Fruit fly (Drosophila melanogaster) whole organism, embryonic: ENCODE data around the gene CG15044.

Experiments
- ATbp ChIP-seq: fragments of 200-800 bp; sonication (Bioruptor generic); optimal IDR thresholded peaks from 2 replicates; lab custom pipeline; 2017; ENCODE audit warnings: missing biosample characterization, mild to moderate bottlenecking, missing genetic modification characterization, missing genetic modification reagents
- CG11398 ChIP-seq: fragments of 200-800 bp; sonication (Bioruptor generic); optimal IDR thresholded peaks from 2 replicates; lab custom pipeline; 2016; ENCODE audit warnings: missing biosample characterization, missing genetic modification characterization
- CG13624 ChIP-seq: fragments of 200-800 bp; sonication (Bioruptor generic); optimal IDR thresholded peaks from 2 replicates; lab custom pipeline; 2016; ENCODE audit warnings: missing biosample characterization, missing genetic modification characterization
- CG14050 ChIP-seq: fragments of 200-800 bp; sonication (Bioruptor generic); IDR thresholded peaks from 3 replicates; pipeline ENCODE4 v1.3.6; 2022; ENCODE audit warnings: missing biosample characterization, missing genetic modification characterization
- CG14441 ChIP-seq: fragments of 200-800 bp; sonication (Bioruptor generic); IDR thresholded peaks from 2 replicates; pipeline ENCODE4 v1.3.6; 2022; ENCODE audit warnings: missing biosample characterization, missing genetic modification characterization
- CG1603 ChIP-seq: fragments of 200-800 bp; sonication (Bioruptor generic); optimal IDR thresholded peaks from 2 replicates; lab custom pipeline; 2019; ENCODE audit warnings: missing biosample characterization, mild to moderate bottlenecking, missing genetic modification characterization, moderate library complexity
- CG17802 ChIP-seq: fragments of 200-800 bp; sonication (Bioruptor generic); optimal IDR thresholded peaks from 2 replicates; lab custom pipeline; 2018; ENCODE audit warnings: missing biosample characterization, mild to moderate bottlenecking, missing genetic modification characterization, moderate library complexity
- CG17912 ChIP-seq: fragments of 200-800 bp; sonication (Bioruptor generic); optimal IDR thresholded peaks from 2 replicates; lab custom pipeline; 2018; ENCODE audit warnings: missing biosample characterization, mild to moderate bottlenecking, missing genetic modification characterization
- CG18011 ChIP-seq: fragments of 200-800 bp; sonication (Bioruptor generic); optimal IDR thresholded peaks from 2 replicates; lab custom pipeline; 2017; ENCODE audit warnings: missing biosample characterization, missing genetic modification characterization, mild to moderate bottlenecking, moderate library complexity, missing genotype
- CG30403 ChIP-seq: fragments of 200-800 bp; sonication (Bioruptor generic); optimal IDR thresholded peaks from 3 replicates; lab custom pipeline; 2016; ENCODE audit warnings: missing biosample characterization, missing genetic modification characterization
- CG34376 ChIP-seq: fragments of 200-800 bp; sonication (Bioruptor generic); optimal IDR thresholded peaks from 2 replicates; lab custom pipeline; 2018; ENCODE audit warnings: missing biosample characterization, mild to moderate bottlenecking, missing genetic modification characterization
- CG3838 ChIP-seq: fragments of 200-800 bp; sonication (Bioruptor generic); optimal IDR thresholded peaks from 3 replicates; lab custom pipeline; 2016; ENCODE audit warnings: missing biosample characterization, missing genetic modification characterization
- CG4404 ChIP-seq: fragments of 200-800 bp; sonication (Bioruptor generic); IDR thresholded peaks from 2 replicates; pipeline ENCODE4 v1.3.6; 2022; ENCODE audit warnings: missing biosample characterization, missing genetic modification characterization
- CG5180 ChIP-seq: fragments of 200-800 bp; sonication (Bioruptor generic); optimal IDR thresholded peaks from 3 replicates; lab custom pipeline; 2017; ENCODE audit warnings: missing biosample characterization, missing genetic modification characterization, mild to moderate bottlenecking, moderate library complexity, missing genetic modification reagents
- CG6654 ChIP-seq: fragments of 200-800 bp; sonication (Bioruptor generic); optimal IDR thresholded peaks from 2 replicates; lab custom pipeline; 2017; ENCODE audit warnings: missing biosample characterization, mild to moderate bottlenecking, missing genetic modification characterization
- CG7556 ChIP-seq: fragments of 200-800 bp; sonication (Bioruptor generic); optimal IDR thresholded peaks from 2 replicates; lab custom pipeline; 2017; ENCODE audit warnings: missing biosample characterization, mild to moderate bottlenecking, missing genetic modification characterization
- CG7839 ChIP-seq: fragments of 200-800 bp; sonication (Bioruptor generic); optimal IDR thresholded peaks from 3 replicates; lab custom pipeline; 2018; ENCODE audit warnings: missing biosample characterization, mild to moderate bottlenecking, missing genetic modification characterization, moderate library complexity
- CG7928 ChIP-seq: fragments of 200-800 bp; sonication (Bioruptor generic); optimal IDR thresholded peaks from 2 replicates; lab custom pipeline; 2017; ENCODE audit warnings: missing biosample characterization, mild to moderate bottlenecking, missing genetic modification characterization
- CG7963 ChIP-seq: fragments of 200-800 bp; sonication (Bioruptor generic); IDR thresholded peaks from 3 replicates; pipeline ENCODE4 v1.3.6; 2022; ENCODE audit warnings: missing biosample characterization, missing genetic modification characterization; ENCODE audit not compliant: partially characterized antibody
- CG9932 ChIP-seq: fragments of 200-800 bp; sonication (Bioruptor generic); IDR thresholded peaks from 2 replicates; pipeline ENCODE4 v1.3.6; 2022; ENCODE audit warnings: missing biosample characterization, missing genetic modification characterization
- CHES-1-like ChIP-seq: fragments of 200-800 bp; sonication (Bioruptor generic); optimal IDR thresholded peaks from 2 replicates; lab custom pipeline; 2016; ENCODE audit warnings: missing biosample characterization, missing genetic modification characterization
- CrebB ChIP-seq: fragments of 200-800 bp; sonication (Bioruptor generic); optimal IDR thresholded peaks from 3 replicates; lab custom pipeline; 2018; ENCODE audit warnings: missing biosample characterization, mild to moderate bottlenecking, missing genetic modification characterization
- D19A ChIP-seq: fragments of 200-800 bp; optimal IDR thresholded peaks from 3 replicates; lab custom pipeline; 2019; ENCODE audit warnings: missing biosample characterization, mild to moderate bottlenecking, missing genetic modification characterization, moderate library complexity
- Dek ChIP-seq: fragments of 200-800 bp; sonication (Bioruptor generic); optimal IDR thresholded peaks from 3 replicates; lab custom pipeline; 2019; ENCODE audit warnings: missing biosample characterization, mild to moderate bottlenecking, missing genetic modification characterization, moderate library complexity
- Eip74EF ChIP-seq, 2 experiments: fragments of 200-800 bp in 1 of 2; fragments of >200 bp in 1 of 2; sonication (Bioruptor generic) in 1 of 2; optimal IDR thresholded peaks; 2 replicates each; lab custom pipeline; 2017 to 2019; ENCODE audit warnings: missing biosample characterization in 2 of 2, missing genetic modification characterization in 2 of 2, mild to moderate bottlenecking in 1 of 2, moderate library complexity in 1 of 2
- Gsc ChIP-seq: fragments of 200-800 bp; sonication (Bioruptor generic); IDR thresholded peaks from 2 replicates; pipeline ENCODE4 v1.3.6; 2022; ENCODE audit warnings: missing biosample characterization, missing genetic modification characterization
- HHEX ChIP-seq: fragments of 200-800 bp; sonication (Bioruptor generic); optimal IDR thresholded peaks from 3 replicates; lab custom pipeline; 2017; ENCODE audit warnings: missing biosample characterization, mild to moderate bottlenecking, missing genetic modification characterization, missing genetic modification reagents
- Hand ChIP-seq: fragments of 200-800 bp; sonication (Bioruptor generic); optimal IDR thresholded peaks from 2 replicates; lab custom pipeline; 2017; ENCODE audit warnings: mild to moderate bottlenecking, missing biosample characterization, missing genetic modification reagents, missing genetic modification characterization
- NK7.1 ChIP-seq: fragments of 200-800 bp; sonication (Bioruptor generic); optimal IDR thresholded peaks from 3 replicates; lab custom pipeline; 2016; ENCODE audit warnings: missing biosample characterization, missing genetic modification characterization
- Neu2 ChIP-seq: fragments of 200-800 bp; sonication (Bioruptor generic); optimal IDR thresholded peaks from 3 replicates; lab custom pipeline; 2016; ENCODE audit warnings: missing biosample characterization, missing genetic modification characterization, borderline replicate concordance
- Optix ChIP-seq: fragments of 200-800 bp; sonication (Bioruptor generic); IDR thresholded peaks from 3 replicates; pipeline ENCODE4 v1.3.6; 2022; ENCODE audit warnings: missing biosample characterization, missing genetic modification characterization
- Taf1 ChIP-seq: fragments of 200-800 bp; sonication (Bioruptor generic); IDR thresholded peaks from 2 replicates; pipeline ENCODE4 v1.3.6; 2022; ENCODE audit warnings: missing biosample characterization, missing genetic modification characterization
- ab ChIP-seq: fragments of 200-800 bp; sonication (Bioruptor generic); optimal IDR thresholded peaks from 2 replicates; lab custom pipeline; 2016; ENCODE audit warnings: missing biosample characterization, missing genetic modification characterization
- aop ChIP-seq: fragments of 200-800 bp; sonication (Bioruptor generic); IDR thresholded peaks from 2 replicates; pipeline ENCODE4 v1.3.6; 2022; ENCODE audit warnings: missing biosample characterization, missing genetic modification characterization
- ara ChIP-seq: fragments of 200-800 bp; sonication (Bioruptor generic); IDR thresholded peaks from 2 replicates; pipeline ENCODE4 v1.3.6; 2022; ENCODE audit warnings: missing biosample characterization, missing genetic modification characterization
- bcd ChIP-seq: fragments of 200-800 bp; sonication (Bioruptor generic); optimal IDR thresholded peaks from 2 replicates; lab custom pipeline; 2017; ENCODE audit warnings: missing biosample characterization, mild to moderate bottlenecking, missing genetic modification characterization
- cg ChIP-seq: fragments of 200-800 bp; sonication (Bioruptor generic); optimal IDR thresholded peaks from 3 replicates; lab custom pipeline; 2019; ENCODE audit warnings: missing biosample characterization, mild to moderate bottlenecking, missing genetic modification characterization, moderate library complexity
- chinmo ChIP-seq: fragments of 200-800 bp; sonication (Bioruptor generic); IDR thresholded peaks from 4 replicates; pipeline ENCODE4 v1.3.6; 2022; ENCODE audit warnings: missing biosample characterization, missing genetic modification characterization; ENCODE audit not compliant: partially characterized antibody
- chn ChIP-seq: fragments of 200-800 bp; sonication (Bioruptor generic); optimal IDR thresholded peaks from 2 replicates; lab custom pipeline; 2016; ENCODE audit warnings: missing biosample characterization, missing genetic modification characterization
- eyg ChIP-seq: fragments of 200-800 bp; sonication (Bioruptor generic); optimal IDR thresholded peaks from 3 replicates; lab custom pipeline; 2016; ENCODE audit warnings: missing biosample characterization, missing genetic modification characterization
- kay ChIP-seq: fragments of 200-800 bp; sonication (Bioruptor generic); optimal IDR thresholded peaks from 2 replicates; lab custom pipeline; 2016; ENCODE audit warnings: missing biosample characterization, missing genetic modification characterization
- lola ChIP-seq, 3 experiments: fragments of >200 bp in 2 of 3; fragments of 200-800 bp in 1 of 3; sonication (Bioruptor generic) in 1 of 3; optimal IDR thresholded peaks; 2 replicates each; lab custom pipeline; 2017 to 2019; ENCODE audit warnings: missing biosample characterization in 3 of 3, missing genetic modification characterization in 3 of 3, mild to moderate bottlenecking in 1 of 3, moderate library complexity in 1 of 3
- maf-S ChIP-seq: fragments of 200-800 bp; sonication (Bioruptor generic); optimal IDR thresholded peaks from 2 replicates; lab custom pipeline; 2016; ENCODE audit warnings: missing biosample characterization, missing genetic modification characterization
- nerfin-2 ChIP-seq: fragments of 200-800 bp; sonication (Bioruptor generic); IDR thresholded peaks from 2 replicates; pipeline ENCODE4 v1.3.6; 2022; ENCODE audit warnings: missing biosample characterization, missing genetic modification characterization; ENCODE audit not compliant: partially characterized antibody
- nmo ChIP-seq: fragments of 200-800 bp; sonication (Bioruptor generic); optimal IDR thresholded peaks from 2 replicates; lab custom pipeline; 2018; ENCODE audit warnings: missing biosample characterization, mild to moderate bottlenecking, missing genetic modification characterization, moderate library complexity
- pho ChIP-seq: fragments of 200-800 bp; sonication (Bioruptor generic); optimal IDR thresholded peaks from 2 replicates; lab custom pipeline; 2016; ENCODE audit warnings: missing biosample characterization, missing genetic modification characterization
- psq ChIP-seq: fragments of 200-800 bp; sonication (Bioruptor generic); optimal IDR thresholded peaks from 2 replicates; lab custom pipeline; 2017; ENCODE audit warnings: missing biosample characterization, missing genetic modification characterization
- sim ChIP-seq: fragments of 200-800 bp; sonication (Bioruptor generic); IDR thresholded peaks from 2 replicates; pipeline ENCODE4 v1.3.6; 2022; ENCODE audit warnings: missing biosample characterization, missing genetic modification characterization
- slp2 ChIP-seq: fragments of 200-800 bp; sonication (Bioruptor generic); optimal IDR thresholded peaks from 2 replicates; lab custom pipeline; 2016; ENCODE audit warnings: missing biosample characterization, missing genetic modification characterization
- yki ChIP-seq: fragments of >200 bp; optimal IDR thresholded peaks from 3 replicates; lab custom pipeline; 2018
- zfh2 ChIP-seq: fragments of 200-800 bp; sonication (Bioruptor generic); optimal IDR thresholded peaks from 2 replicates; lab custom pipeline; 2016; ENCODE audit warnings: missing biosample characterization, missing genetic modification characterization

The CG15044 gene

DNA sequence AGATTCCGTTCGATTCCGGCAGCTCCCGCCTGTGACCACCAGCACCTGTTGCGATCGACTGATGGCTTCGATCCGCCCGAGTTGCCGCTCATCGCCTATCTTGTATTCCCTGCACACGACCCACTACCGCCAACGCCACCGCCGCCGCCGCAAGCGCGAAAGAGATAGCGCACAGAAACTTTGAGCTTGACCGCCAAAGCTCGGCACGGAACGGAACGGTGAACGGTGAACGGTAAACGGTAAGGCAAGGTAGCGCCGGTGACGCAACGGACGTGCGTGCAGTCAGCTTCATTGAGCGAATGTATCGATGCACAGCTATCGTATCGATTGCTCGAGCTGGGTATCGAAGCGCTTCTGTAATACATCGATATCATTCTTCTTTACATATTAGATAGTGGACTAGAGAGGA is 20.5 kb upstream of the CG15044 start, which contains the start of gene Ggt-1 (continued):
- TF ChIP-seq CG7839: no peak
- peak; percentile 99 for TF ChIP-seq chinmo (GFP tag; lab: Robert Waterston, UW)
- TF ChIP-seq CG14441 (GFP tag; lab: Robert Waterston, UW): no peak
- no peak for TF ChIP-seq CHES-1-like
- TF ChIP-seq sim (GFP tag; lab: Robert Waterston, UW): no peak
- TF ChIP-seq CG4404 (GFP tag; lab: Robert Waterston, UW): no peak
- TF ChIP-seq CG7556: no peak
- TF ChIP-seq psq (GFP tag; lab: Kevin White, UChicago): no peak
- TF ChIP-seq CG17802: no peak
- TF ChIP-seq CG17912 (GFP tag; lab: Kevin White, UChicago): no peak
- TF ChIP-seq cg (GFP tag; lab: Kevin White, UChicago): no peak
- peak; percentile 35 for TF ChIP-seq CG34376 (GFP tag; lab: Kevin White, UChicago)
- TF ChIP-seq Optix (GFP tag; lab: Robert Waterston, UW): no peak
- peak; percentile 1 for TF ChIP-seq chn (GFP tag; lab: Kevin White, UChicago)
- no peak for TF ChIP-seq bcd (GFP tag; lab: Kevin White, UChicago)
- no peak for TF ChIP-seq Gsc (GFP tag; lab: Robert Waterston, UW)
- no peak for TF ChIP-seq CG7928 (GFP tag; lab: Kevin White, UChicago)
- TF ChIP-seq aop (GFP tag; lab: Robert Waterston, UW): no peak
- TF ChIP-seq D19A: no peak
- no peak for TF ChIP-seq CG18011
- TF ChIP-seq Neu2 (GFP tag; lab: Kevin White, UChicago): no peak
- TF ChIP-seq CG14050 (GFP tag; lab: Robert Waterston, UW): no peak
- TF ChIP-seq lola (GFP tag; optimal IDR thresholded peaks at IDR 0.05; lab: Kevin White, UChicago): no peak
- TF ChIP-seq Dek (tag; lab: Kevin White, UChicago): no peak
- TF ChIP-seq CG11398: no peak
- TF ChIP-seq CG6654 (GFP tag; lab: Kevin White, UChicago): no peak
- TF ChIP-seq ATbp (GFP tag; lab: Kevin White, UChicago): no peak
- no peak for TF ChIP-seq NK7.1 (GFP tag; lab: Kevin White, UChicago)
- no peak for TF ChIP-seq Hand (GFP tag; lab: Kevin White, UChicago)
- no peak for TF ChIP-seq kay (GFP tag; lab: Kevin White, UChicago)
- no peak for TF ChIP-seq CG13624 (GFP tag; lab: Kevin White, UChicago)
- TF ChIP-seq yki (lab: Kevin White, UChicago): no peak
- no peak for TF ChIP-seq ab (GFP tag; lab: Kevin White, UChicago)
- no peak for TF ChIP-seq HHEX (GFP tag; lab: Kevin White, UChicago)
- peak; percentile 14; the same call in 1 of the 2 replicates for TF ChIP-seq CG9932 (GFP tag; lab: Robert Waterston, UW)
- TF ChIP-seq zfh2 (GFP tag; lab: Kevin White, UChicago): no peak
- no peak for TF ChIP-seq maf-S (GFP tag; lab: Kevin White, UChicago)
- TF ChIP-seq ara (GFP tag; lab: Robert Waterston, UW): no peak
- TF ChIP-seq CG7963 (GFP tag; lab: Robert Waterston, UW): peak; percentile 92
- no peak for TF ChIP-seq CG30403 (GFP tag; lab: Kevin White, UChicago)
- no peak for TF ChIP-seq eyg (GFP tag; lab: Kevin White, UChicago)
- TF ChIP-seq CG3838 (GFP tag; lab: Kevin White, UChicago): no peak
- peak in 1 of 2 experiments; percentile 19 for TF ChIP-seq Eip74EF (GFP tag; optimal IDR thresholded peaks at IDR 0.05; lab: Kevin White, UChicago)
- TF ChIP-seq nmo (GFP tag; lab: Kevin White, UChicago): no peak
- no peak for TF ChIP-seq slp2 (GFP tag; lab: Kevin White, UChicago)
- no peak for TF ChIP-seq pho (GFP tag; lab: Kevin White, UChicago)
- TF ChIP-seq CrebB: peak; percentile 22
- peak; percentile 97 for TF ChIP-seq nerfin-2 (GFP tag; lab: Robert Waterston, UW)
- TF ChIP-seq CG1603 (tag; lab: Kevin White, UChicago): peak; percentile 99
- peak; percentile 92 for TF ChIP-seq CG5180 (GFP tag; lab: Kevin White, UChicago)
- TF ChIP-seq Taf1: no peak
